Worm (Caenorhabditis elegans): ENCODE data around the gene W03F9.11.

The W03F9.11 gene

ce11 chrV:141257-141656, at the start of gene W03F9.11:
Gene W03F9.11, minus strand, starts transcription at chrV:141357.
- TF ChIP-seq tab-1 (GFP tag; IDR thresholded peaks at IDR 0.05) (no peak), flt-1 (GFP tag; IDR thresholded peaks at IDR 0.05) (no peak), T22C8.4 (GFP tag; IDR thresholded peaks at IDR 0.05) (no peak), cog-1 (tag; optimal IDR thresholded peaks at IDR 0.05) (no peak), ztf-29 (GFP tag; IDR thresholded peaks at IDR 0.05) (no peak), ref-1 (GFP tag; conservative IDR thresholded peaks at IDR 0.05) (no peak), klf-2 (GFP tag; conservative IDR thresholded peaks at IDR 0.05) (no peak), med-1 (GFP tag; optimal IDR thresholded peaks at IDR 0.05; ENCODE audit: insufficient read depth) (no peak), ztf-23 (GFP tag; IDR thresholded peaks at IDR 0.05) (no peak)

DNA sequence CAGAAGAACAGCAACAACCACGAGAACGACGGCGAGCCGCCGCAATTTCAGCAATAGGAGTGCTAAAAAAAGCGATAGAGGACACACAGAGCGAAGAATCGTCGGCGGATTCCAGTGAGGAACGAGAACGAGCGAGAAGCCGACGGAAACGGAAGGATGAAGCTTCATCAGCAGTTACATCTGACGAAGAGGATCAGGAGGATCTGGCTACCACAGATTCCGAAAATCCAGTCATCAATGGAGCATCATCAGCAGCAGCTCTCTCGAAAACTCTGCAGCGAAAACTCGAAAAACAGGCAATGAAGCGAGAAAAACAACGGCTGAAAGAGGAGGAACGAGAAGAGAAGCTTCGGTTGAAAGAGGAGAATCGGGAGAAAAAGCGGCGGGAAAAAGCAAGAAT, 48.3 kb upstream of the W03F9.11 start:
- TF ChIP-seq klf-2 (GFP tag; conservative IDR thresholded peaks at IDR 0.05) (no peak), flt-1 (GFP tag; IDR thresholded peaks at IDR 0.05) (no peak), tab-1 (GFP tag; IDR thresholded peaks at IDR 0.05) (no peak), T22C8.4 (GFP tag; IDR thresholded peaks at IDR 0.05) (no peak), med-1 (GFP tag; optimal IDR thresholded peaks at IDR 0.05; ENCODE audit: insufficient read depth) (no peak), ztf-23 (GFP tag; IDR thresholded peaks at IDR 0.05) (no peak), cog-1 (tag; optimal IDR thresholded peaks at IDR 0.05) (no peak), ztf-29 (GFP tag; IDR thresholded peaks at IDR 0.05) (no peak)

DNA sequence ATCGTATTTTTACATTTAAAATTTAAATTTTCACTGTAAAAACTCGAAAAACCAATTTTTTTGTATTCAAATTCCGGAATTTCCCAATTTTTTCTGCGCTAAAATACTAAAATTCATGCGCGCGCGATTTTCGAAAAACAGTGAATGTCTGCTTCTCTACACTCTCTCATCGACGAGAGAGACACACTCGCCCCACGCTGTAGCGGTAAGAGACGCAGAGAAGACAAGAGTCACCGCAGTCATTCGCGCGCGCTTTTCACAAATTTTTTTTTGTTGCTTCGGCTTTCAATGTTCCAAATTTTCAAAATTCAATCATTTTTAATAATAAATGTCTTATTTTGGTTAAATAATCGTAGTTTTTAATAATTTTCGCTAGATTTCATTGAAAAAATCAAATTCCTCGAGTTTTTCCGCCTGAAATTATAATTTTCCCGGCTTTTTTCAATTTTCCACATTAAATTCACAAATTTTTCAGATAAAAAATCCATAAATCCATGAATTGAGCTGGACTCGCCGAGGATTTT, 44.6 kb upstream of the W03F9.11 start, which contains the start of gene arid-1:
arid-1 (plus strand) TSS at position 474 of the 524 bp plus-strand sequence.
- no peak for TF ChIP-seq klf-2 (GFP tag; conservative IDR thresholded peaks at IDR 0.05)
- TF ChIP-seq tab-1 (GFP tag; IDR thresholded peaks at IDR 0.05), result no peak
- TF ChIP-seq ref-1 (GFP tag; conservative IDR thresholded peaks at IDR 0.05), result no peak
- TF ChIP-seq cog-1 (tag; optimal IDR thresholded peaks at IDR 0.05), result no peak
- TF ChIP-seq med-1 (GFP tag; optimal IDR thresholded peaks at IDR 0.05; ENCODE audit: insufficient read depth), result no peak
- TF ChIP-seq ztf-23 (GFP tag; IDR thresholded peaks at IDR 0.05), result no peak
- TF ChIP-seq T22C8.4 (GFP tag; IDR thresholded peaks at IDR 0.05), result no peak
- no peak for TF ChIP-seq flt-1 (GFP tag; IDR thresholded peaks at IDR 0.05)
- no peak for TF ChIP-seq ztf-29 (GFP tag; IDR thresholded peaks at IDR 0.05)

DNA sequence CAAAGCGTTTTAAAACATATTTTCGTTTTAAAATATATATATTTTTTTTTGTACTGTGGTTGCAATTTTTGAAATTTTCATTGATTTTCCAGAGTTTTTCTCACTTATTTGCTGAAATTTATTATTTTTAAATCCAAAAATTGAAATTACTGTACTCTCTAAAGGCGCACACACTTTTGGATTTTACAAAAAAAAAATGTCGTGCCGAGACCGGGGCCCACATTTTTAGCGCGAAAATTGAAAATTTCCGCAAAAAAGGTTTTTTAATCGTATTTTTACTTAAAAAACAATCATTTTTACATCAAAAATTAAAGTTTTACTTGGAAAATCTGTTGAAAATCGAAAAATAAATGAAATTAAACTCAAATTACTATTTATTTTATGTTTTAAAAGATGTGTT, 44.0 kb upstream of the W03F9.11 start:
- no peak for TF ChIP-seq tab-1 (GFP tag; IDR thresholded peaks at IDR 0.05)
- no peak for TF ChIP-seq flt-1 (GFP tag; IDR thresholded peaks at IDR 0.05)
- no peak for TF ChIP-seq ztf-29 (GFP tag; IDR thresholded peaks at IDR 0.05)
- no peak for TF ChIP-seq ztf-23 (GFP tag; IDR thresholded peaks at IDR 0.05)
- no peak for TF ChIP-seq klf-2 (GFP tag; conservative IDR thresholded peaks at IDR 0.05)
- TF ChIP-seq T22C8.4 (GFP tag; IDR thresholded peaks at IDR 0.05), result no peak
- no peak for TF ChIP-seq cog-1 (tag; optimal IDR thresholded peaks at IDR 0.05)
- TF ChIP-seq med-1 (GFP tag; optimal IDR thresholded peaks at IDR 0.05; ENCODE audit: insufficient read depth), result no peak
- no peak for TF ChIP-seq ref-1 (GFP tag; conservative IDR thresholded peaks at IDR 0.05)

- no peak for TF ChIP-seq cog-1 (tag; optimal IDR thresholded peaks at IDR 0.05)
- TF ChIP-seq klf-2 (GFP tag; conservative IDR thresholded peaks at IDR 0.05), result no peak
- TF ChIP-seq tab-1 (GFP tag; IDR thresholded peaks at IDR 0.05), result no peak
- TF ChIP-seq ztf-29 (GFP tag; IDR thresholded peaks at IDR 0.05), result no peak
- TF ChIP-seq ref-1 (GFP tag; conservative IDR thresholded peaks at IDR 0.05), result no peak
- TF ChIP-seq flt-1 (GFP tag; IDR thresholded peaks at IDR 0.05), result no peak
- no peak for TF ChIP-seq T22C8.4 (GFP tag; IDR thresholded peaks at IDR 0.05)
- TF ChIP-seq ztf-23 (GFP tag; IDR thresholded peaks at IDR 0.05), result no peak
- no peak for TF ChIP-seq med-1 (GFP tag; optimal IDR thresholded peaks at IDR 0.05; ENCODE audit: insufficient read depth)
These were observed 35.8 kb upstream of the W03F9.11 start, which contains the start of gene cul-3 for ce11 chrV:176870-177467. Gene cul-3, plus strand, starts transcription at chrV:177417.

ce11 chrV:174520-174919, 33.4 kb upstream of the W03F9.11 start:
- TF ChIP-seq ref-1 (GFP tag; conservative IDR thresholded peaks at IDR 0.05), result no peak

- no peak for TF ChIP-seq tab-1 (GFP tag; IDR thresholded peaks at IDR 0.05)
- 0 out of 2 replicates have a peak, but pooled peaks have one; percentile 31 for TF ChIP-seq klf-2 (GFP tag; conservative IDR thresholded peaks at IDR 0.05)
- no peak for TF ChIP-seq T22C8.4 (GFP tag; IDR thresholded peaks at IDR 0.05)
- no peak for TF ChIP-seq med-1 (GFP tag; optimal IDR thresholded peaks at IDR 0.05; ENCODE audit: insufficient read depth)
- TF ChIP-seq flt-1 (GFP tag; IDR thresholded peaks at IDR 0.05), result no peak
- no peak for TF ChIP-seq ztf-23 (GFP tag; IDR thresholded peaks at IDR 0.05)
These were observed 32.3 kb upstream of the W03F9.11 start for ce11 chrV:173437-173836.

ce11 chrV:172110-172509, 31.0 kb upstream of the W03F9.11 start, which contains the start of gene cfap-36:
Gene cfap-36, minus strand, starts transcription at chrV:172210.
- TF ChIP-seq klf-2 (GFP tag; conservative IDR thresholded peaks at IDR 0.05) (no peak), med-1 (GFP tag; optimal IDR thresholded peaks at IDR 0.05; ENCODE audit: insufficient read depth) (no peak), ztf-29 (GFP tag; IDR thresholded peaks at IDR 0.05) (no peak), T22C8.4 (GFP tag; IDR thresholded peaks at IDR 0.05) (no peak), ztf-23 (GFP tag; IDR thresholded peaks at IDR 0.05) (no peak)

- no peak for TF ChIP-seq tab-1 (GFP tag; IDR thresholded peaks at IDR 0.05)
- TF ChIP-seq ztf-29 (GFP tag; IDR thresholded peaks at IDR 0.05), result no peak
- TF ChIP-seq flt-1 (GFP tag; IDR thresholded peaks at IDR 0.05), result no peak
These were observed 25.5 kb upstream of the W03F9.11 start, which contains the start of gene Y108G3AL.2 for ce11 chrV:166687-167086. Gene Y108G3AL.2, plus strand, starts transcription at chrV:166987.
